Worm (Caenorhabditis elegans): ENCODE data around the gene C09B8.8.

The C09B8.8 gene

ce11 chrX:5984581-5985039 lies 30.7 kb upstream of the C09B8.8 start, which contains the start of gene klp-13 (continued):
- TF ChIP-seq mec-3 (tag; optimal IDR thresholded peaks at IDR 0.05; ENCODE audit: borderline replicate concordance) (peak; percentile 14), K02D7.2 (tag; optimal IDR thresholded peaks at IDR 0.05) (no peak), pag-3 (tag; optimal IDR thresholded peaks at IDR 0.05; ENCODE audit: borderline replicate concordance) (no peak), ets-4 (tag; optimal IDR thresholded peaks at IDR 0.05) (peak; percentile 45), unc-42 (tag; optimal IDR thresholded peaks at IDR 0.05) (peak; percentile 65), ama-1 (optimal IDR thresholded peaks at IDR 0.05) (no peak), fkh-6 (tag; optimal IDR thresholded peaks at IDR 0.05) (no peak), gmeb-2 (tag; optimal IDR thresholded peaks at IDR 0.05) (no peak), pat-9 (tag; optimal IDR thresholded peaks at IDR 0.05) (no peak), che-1 (tag; optimal IDR thresholded peaks at IDR 0.05) (no peak), pqm-1 (tag; optimal IDR thresholded peaks at IDR 0.05) (peak; percentile 41), nfya-1 (tag; optimal IDR thresholded peaks at IDR 0.05) (peak; percentile 81), K09A11.1 (tag; optimal IDR thresholded peaks at IDR 0.05; ENCODE audit: insufficient read depth) (peak; percentile 61), pha-4 (tag; optimal IDR thresholded peaks at IDR 0.05) (no peak), ceh-18 (tag; optimal IDR thresholded peaks at IDR 0.05) (peak; percentile 90), ceh-31 (tag; optimal IDR thresholded peaks at IDR 0.05) (peak; percentile 74), tbx-2 (tag; optimal IDR thresholded peaks at IDR 0.05) (peak; percentile 81), fax-1 (tag; optimal IDR thresholded peaks at IDR 0.05) (no peak), eyg-1 (tag; optimal IDR thresholded peaks at IDR 0.05) (no peak), C38D4.7 (GFP tag; optimal IDR thresholded peaks at IDR 0.05) (no peak), madf-2 (tag; optimal IDR thresholded peaks at IDR 0.05) (no peak), elt-2 (tag; optimal IDR thresholded peaks at IDR 0.05) (peak; percentile 9), ahr-1 (tag; optimal IDR thresholded peaks at IDR 0.05) (no peak), ceh-6 (GFP tag; optimal IDR thresholded peaks at IDR 0.05) (no peak), lim-6 (tag; optimal IDR thresholded peaks at IDR 0.05) (peak; percentile 27), pros-1 (tag; optimal IDR thresholded peaks at IDR 0.05) (peak; percentile 74), unc-55 (GFP tag; optimal IDR thresholded peaks at IDR 0.05) (peak; percentile 77), dve-1 (tag; optimal IDR thresholded peaks at IDR 0.05) (peak; percentile 13), Y22D7AL.16 (tag; optimal IDR thresholded peaks at IDR 0.05) (no peak), T23F11.4 (GFP tag; optimal IDR thresholded peaks at IDR 0.05) (peak; percentile 3), sox-2 (GFP tag; IDR thresholded peaks at IDR 0.05) (no peak), npax-4 (tag; optimal IDR thresholded peaks at IDR 0.05) (no peak), ceh-48 (tag; optimal IDR thresholded peaks at IDR 0.05) (no peak), pax-1 (tag; optimal IDR thresholded peaks at IDR 0.05) (peak; percentile 77), ceh-19 (GFP tag; optimal IDR thresholded peaks at IDR 0.05) (peak; percentile 68), ceh-14 (tag; optimal IDR thresholded peaks at IDR 0.05) (peak; percentile 64), hlh-6 (tag; optimal IDR thresholded peaks at IDR 0.05) (peak; percentile 64), lin-11 (tag; optimal IDR thresholded peaks at IDR 0.05) (no peak), hlh-30 (tag; optimal IDR thresholded peaks at IDR 0.05; ENCODE audit: insufficient read depth) (peak; percentile 78), odd-2 (tag; optimal IDR thresholded peaks at IDR 0.05) (no peak), hlh-15 (tag; optimal IDR thresholded peaks at IDR 0.05) (no peak), C08G9.2 (tag; optimal IDR thresholded peaks at IDR 0.05) (peak; percentile 59), nhr-232 (tag; optimal IDR thresholded peaks at IDR 0.05) (no peak), ceh-45 (GFP tag; IDR thresholded peaks at IDR 0.05) (no peak), sox-4 (tag; optimal IDR thresholded peaks at IDR 0.05) (peak; percentile 51), nhr-11 (tag; optimal IDR thresholded peaks at IDR 0.05) (no peak), dmd-4 (tag; optimal IDR thresholded peaks at IDR 0.05; ENCODE audit: borderline replicate concordance) (peak; percentile 78), ref-2 (tag; optimal IDR thresholded peaks at IDR 0.05) (peak; percentile 74), ceh-2 (tag; optimal IDR thresholded peaks at IDR 0.05) (peak; percentile 49)
